Worm (Caenorhabditis elegans) whole organism, L2 larva: Measurements from ENCODE around the gene F22E5.23.
A peak's percentile ranks its signal among the peaks of the same experiment; 100 is the strongest.
"Not testable (repeated sequence)": the region's sequence is repeated elsewhere in the genome, so short reads cannot be mapped to it uniquely, and the experiment has no call there.

Source experiments
- C34F6.9 ChIP-seq: fragments of 150-350 bp; optimal IDR thresholded peaks from 2 replicates; lab custom pipeline; 2014; ENCODE audit warnings: missing biosample characterization, missing genetic modification characterization
- F13H6.1 ChIP-seq: sonication (generic microtip); optimal IDR thresholded peaks from 2 replicates; lab custom pipeline; 2016; ENCODE audit warnings: missing genetic modification characterization, missing compliant biosample characterization
- R02D3.7 ChIP-seq: fragments of 150-350 bp; optimal IDR thresholded peaks from 2 replicates; lab custom pipeline; 2014; ENCODE audit warnings: missing biosample characterization, missing genetic modification characterization
- ZK546.5 ChIP-seq: sonication (generic microtip); optimal IDR thresholded peaks from 2 replicates; lab custom pipeline; 2017; ENCODE audit warnings: missing biosample characterization, missing genetic modification characterization
- alr-1 ChIP-seq: fragments of 150-350 bp; optimal IDR thresholded peaks from 2 replicates; lab custom pipeline; 2014; ENCODE audit warnings: missing biosample characterization, missing genetic modification characterization
- ama-1 ChIP-seq: fragments of 150-350 bp; optimal IDR thresholded peaks from 2 replicates; lab custom pipeline; 2018; ENCODE audit warnings: inconsistent platforms
- blmp-1 ChIP-seq: sonication (generic microtip); optimal IDR thresholded peaks from 2 replicates; lab custom pipeline; 2017; ENCODE audit warnings: missing genetic modification characterization, mild to moderate bottlenecking, missing compliant biosample characterization, antibody characterized with exemption, moderate library complexity; ENCODE audit not compliant: insufficient read depth
- ceh-16 ChIP-seq: fragments of 150-350 bp; optimal IDR thresholded peaks from 2 replicates; lab custom pipeline; 2014; ENCODE audit warnings: missing biosample characterization, missing genetic modification characterization
- ceh-82 ChIP-seq: fragments of 150-350 bp; optimal IDR thresholded peaks from 2 replicates; lab custom pipeline; 2014; ENCODE audit warnings: missing biosample characterization, missing genetic modification characterization
- dmd-4 ChIP-seq: sonication (generic microtip); optimal IDR thresholded peaks from 2 replicates; lab custom pipeline; 2017; ENCODE audit warnings: missing biosample characterization, missing genetic modification characterization
- egl-27 ChIP-seq: sonication (generic microtip); optimal IDR thresholded peaks from 3 replicates; lab custom pipeline; 2017; ENCODE audit warnings: missing biosample characterization, missing genetic modification reagents, missing genetic modification characterization
- elt-1 ChIP-seq: fragments of 150-350 bp; optimal IDR thresholded peaks from 2 replicates; lab custom pipeline; 2014; ENCODE audit warnings: missing biosample characterization, missing genetic modification characterization
- elt-3 ChIP-seq: sonication (generic microtip); optimal IDR thresholded peaks from 2 replicates; lab custom pipeline; 2017; ENCODE audit warnings: missing biosample characterization, missing genetic modification characterization
- fos-1 ChIP-seq: fragments of 150-350 bp; optimal IDR thresholded peaks from 2 replicates; lab custom pipeline; 2014; ENCODE audit warnings: missing biosample characterization, missing genetic modification characterization
- lin-13 ChIP-seq: fragments of 150-350 bp; optimal IDR thresholded peaks from 2 replicates; lab custom pipeline; 2014; ENCODE audit warnings: missing biosample characterization, missing genetic modification reagents, missing genetic modification characterization
- lin-39 ChIP-seq: fragments of 150-350 bp; optimal IDR thresholded peaks from 2 replicates; lab custom pipeline; 2014; ENCODE audit warnings: missing biosample characterization, missing genetic modification reagents, missing genetic modification characterization
- lsy-2 ChIP-seq, 2 experiments: fragments of 150-350 bp in 1 of 2; sonication (generic microtip) in 1 of 2; optimal IDR thresholded peaks; 2 replicates each; lab custom pipeline; 2014 to 2017; ENCODE audit warnings: missing biosample characterization in 2 of 2, missing genetic modification characterization in 2 of 2
- mab-5 ChIP-seq: fragments of 150-350 bp; optimal IDR thresholded peaks from 2 replicates; lab custom pipeline; 2014; ENCODE audit warnings: missing biosample characterization, missing genetic modification characterization
- mdl-1 ChIP-seq, 2 experiments: fragments of 150-350 bp in 1 of 2; sonication (generic microtip) in 1 of 2; optimal IDR thresholded peaks; 2 replicates each; lab custom pipeline; 2017; ENCODE audit warnings: missing biosample characterization in 2 of 2, missing genetic modification characterization in 2 of 2
- nhr-10 ChIP-seq: sonication (generic microtip); optimal IDR thresholded peaks from 2 replicates; lab custom pipeline; 2017; ENCODE audit warnings: missing biosample characterization, missing genetic modification characterization
- nhr-129 ChIP-seq: fragments of 150-350 bp; optimal IDR thresholded peaks from 2 replicates; lab custom pipeline; 2014; ENCODE audit warnings: missing biosample characterization, missing genetic modification characterization
- nhr-23 ChIP-seq: fragments of 150-350 bp; optimal IDR thresholded peaks from 2 replicates; lab custom pipeline; 2014; ENCODE audit warnings: missing biosample characterization, missing genetic modification reagents, missing genetic modification characterization
- nhr-237 ChIP-seq: fragments of 150-350 bp; optimal IDR thresholded peaks from 2 replicates; lab custom pipeline; 2014; ENCODE audit warnings: missing biosample characterization, missing genetic modification characterization
- nhr-25 ChIP-seq: fragments of 150-350 bp; sonication (generic microtip); optimal IDR thresholded peaks from 3 replicates; lab custom pipeline; 2014; ENCODE audit warnings: missing biosample characterization, missing genetic modification characterization
- sem-4 ChIP-seq: fragments of 150-350 bp; optimal IDR thresholded peaks from 2 replicates; lab custom pipeline; 2014; ENCODE audit warnings: missing biosample characterization, missing genetic modification reagents, missing genetic modification characterization
- skn-1 ChIP-seq: sonication (generic microtip); optimal IDR thresholded peaks from 2 replicates; lab custom pipeline; 2017; ENCODE audit warnings: missing biosample characterization, missing genetic modification characterization
- sma-9 ChIP-seq, 2 experiments: fragments of 150-350 bp in 1 of 2; sonication (generic microtip) in 1 of 2; optimal IDR thresholded peaks; 2 replicates each; lab custom pipeline; 2014 to 2016; ENCODE audit warnings: missing genetic modification characterization in 2 of 2, mild to moderate bottlenecking in 1 of 2, missing biosample characterization in 1 of 2, missing compliant biosample characterization in 1 of 2, missing genetic modification reagents in 1 of 2, moderate library complexity in 1 of 2
- snpc-4 ChIP-seq: fragments of 150-350 bp; optimal IDR thresholded peaks from 2 replicates; lab custom pipeline; 2014; ENCODE audit warnings: missing biosample characterization, missing genetic modification characterization
- unc-39 ChIP-seq: fragments of 150-350 bp; optimal IDR thresholded peaks from 2 replicates; lab custom pipeline; 2014; ENCODE audit warnings: missing biosample characterization, missing genetic modification characterization
- unc-55 ChIP-seq: fragments of 150-350 bp; sonication (generic microtip); optimal IDR thresholded peaks from 3 replicates; lab custom pipeline; 2014; ENCODE audit warnings: missing biosample characterization, missing genetic modification reagents, missing genetic modification characterization
- ztf-1 ChIP-seq: fragments of 200-800 bp; sonication (Bioruptor generic); conservative IDR thresholded peaks from 2 replicates; pipeline ENCODE4 v1.3.6; 2022; ENCODE audit warnings: missing genetic modification characterization, missing compliant biosample characterization
- ztf-4 ChIP-seq: fragments of 150-350 bp; optimal IDR thresholded peaks from 2 replicates; lab custom pipeline; 2014; ENCODE audit warnings: missing biosample characterization, missing genetic modification characterization

Gene F22E5.23

DNA sequence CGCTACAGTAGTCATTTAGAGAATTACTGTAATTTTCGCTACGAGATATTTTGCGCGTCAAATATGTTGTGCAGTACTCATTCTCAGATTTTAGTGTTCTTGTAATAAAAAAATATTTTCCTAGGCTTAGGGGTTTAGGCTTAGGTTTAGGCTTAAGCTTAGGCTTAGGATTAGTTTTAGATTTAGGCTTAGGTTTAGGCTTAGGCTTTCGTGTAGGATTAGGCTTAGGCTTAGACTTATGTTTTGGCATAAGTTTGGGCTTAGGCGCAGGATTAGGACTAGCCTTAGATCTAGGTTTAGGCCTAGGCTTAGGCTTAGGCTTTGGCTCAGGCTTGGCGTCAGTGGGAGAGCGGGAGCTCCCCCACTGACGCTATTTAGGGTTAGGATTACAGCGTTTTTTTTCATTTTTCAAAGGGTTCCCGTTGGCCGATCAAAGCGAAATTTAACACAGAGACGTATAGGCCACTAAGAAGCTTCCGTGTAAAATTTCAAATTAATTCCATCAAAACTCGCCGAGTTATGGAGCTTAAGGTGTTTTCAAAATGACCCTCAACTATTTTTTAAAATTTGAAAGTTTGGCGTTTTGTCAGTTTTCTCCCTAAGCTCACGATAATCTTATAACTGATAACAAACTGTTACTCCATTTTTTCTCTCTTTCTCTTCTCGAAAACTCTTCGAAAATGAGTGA, 1.5 kb upstream of the F22E5.23 start, which contains the start of gene F22E5.8:
Gene F22E5.8, plus strand, starts transcription at position 638 of the 688 bp plus-strand sequence.
- TF ChIP-seq elt-1; nhr-23 (tag; lab: Kevin White, UChicago); ztf-1 (GFP tag; lab: Robert Waterston, UW): not testable (repeated sequence)

- no peak for TF ChIP-seq ceh-16 (tag; lab: Kevin White, UChicago)
- TF ChIP-seq C34F6.9 (tag; lab: Kevin White, UChicago) = no peak
- TF ChIP-seq lin-13 (GFP tag; lab: Kevin White, UChicago) = no peak
- TF ChIP-seq elt-3 = no peak
- no peak for TF ChIP-seq ama-1 (lab: Kevin White, UChicago)
- no peak for TF ChIP-seq mab-5 (tag; lab: Kevin White, UChicago)
- no peak for TF ChIP-seq nhr-129
- no peak for TF ChIP-seq elt-1
- TF ChIP-seq mdl-1 (tag; optimal IDR thresholded peaks at IDR 0.05; lab: Kevin White, UChicago) = no peak
- no peak for TF ChIP-seq nhr-237
- TF ChIP-seq ZK546.5 (tag; lab: Kevin White, UChicago) = no peak
- TF ChIP-seq lsy-2 (tag; optimal IDR thresholded peaks at IDR 0.05; lab: Kevin White, UChicago) = no peak
These were observed 695 bp downstream of the F22E5.23 start, which contains the start of gene F22E5.7 for ce11 chrII:2641777-2642176. Gene F22E5.7 (plus strand): TSS chrII:2642077.

DNA sequence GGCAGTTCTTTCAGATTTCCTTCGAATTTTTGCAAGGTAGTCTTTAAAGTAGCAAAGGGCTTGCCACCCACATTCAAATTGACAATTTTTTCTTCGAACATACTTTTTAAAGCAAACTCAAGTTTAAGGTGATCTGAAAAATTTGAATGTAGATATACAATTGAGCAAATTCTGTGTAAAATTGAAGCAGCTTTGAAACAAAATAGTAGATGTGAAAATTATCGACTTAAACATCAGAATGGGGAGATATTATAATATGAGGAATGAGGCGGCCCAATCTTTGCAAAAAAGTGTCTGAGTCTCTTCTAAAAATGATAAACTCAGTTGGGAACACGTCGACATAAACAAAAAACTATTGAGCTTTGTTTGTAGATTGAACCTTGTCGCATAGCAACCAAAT, 3.4 kb downstream of the F22E5.23 start, which contains the start of gene F22E5.11:
Gene F22E5.11, minus strand, starts transcription at position 101 of the 400 bp plus-strand sequence.
- no peak for TF ChIP-seq nhr-25
- TF ChIP-seq nhr-10 (tag; lab: Kevin White, UChicago) = no peak
- TF ChIP-seq sem-4 (tag; lab: Kevin White, UChicago) = no peak
- no peak for TF ChIP-seq dmd-4 (tag; lab: Kevin White, UChicago)
- no peak for TF ChIP-seq skn-1 (tag; lab: Kevin White, UChicago)
- TF ChIP-seq lin-39 = no peak
- no peak for TF ChIP-seq alr-1
- TF ChIP-seq sma-9 (GFP tag; optimal IDR thresholded peaks at IDR 0.05; lab: Kevin White, UChicago) = no peak
- no peak for TF ChIP-seq sma-9 (tag; optimal IDR thresholded peaks at IDR 0.05; lab: Kevin White, UChicago)
- no peak for TF ChIP-seq ceh-82 (tag; lab: Kevin White, UChicago)
- no peak for TF ChIP-seq lin-13 (GFP tag; lab: Kevin White, UChicago)
- TF ChIP-seq egl-27 = no peak

- not testable (repeated sequence) for TF ChIP-seq R02D3.7 (tag; lab: Kevin White, UChicago); sem-4 (tag; lab: Kevin White, UChicago); lin-13 (GFP tag; lab: Kevin White, UChicago)
- TF ChIP-seq, all 48 proteins: peak for 0; not testable (repeated sequence) for 48
These were observed 5.7 kb downstream of the F22E5.23 start, which contains the start of gene F22E5.12 for ce11 chrII:2646756-2647155. Gene F22E5.12 (minus strand): TSS chrII:2646856.

- TF ChIP-seq snpc-4 (tag; lab: Kevin White, UChicago) (peak; percentile 16), nhr-23 (tag; lab: Kevin White, UChicago) (no peak), nhr-25 (no peak), nhr-129 (peak; percentile 29), unc-55 (peak; percentile 61), fos-1 (no peak), F13H6.1 (tag; lab: Kevin White, UChicago) (peak; percentile 61), blmp-1 (tag; lab: Kevin White, UChicago) (no peak), ama-1 (lab: Kevin White, UChicago) (no peak), sem-4 (tag; lab: Kevin White, UChicago) (peak; percentile 13), C34F6.9 (tag; lab: Kevin White, UChicago) (peak; percentile 81), lsy-2 (tag; optimal IDR thresholded peaks at IDR 0.05; lab: Kevin White, UChicago) (peak in 1 of 2 experiments; percentile 65), lin-13 (GFP tag; lab: Kevin White, UChicago) (peak; percentile 17)
These were observed 7.9 kb downstream of the F22E5.23 start for ce11 chrII:2649015-2649414.

DNA sequence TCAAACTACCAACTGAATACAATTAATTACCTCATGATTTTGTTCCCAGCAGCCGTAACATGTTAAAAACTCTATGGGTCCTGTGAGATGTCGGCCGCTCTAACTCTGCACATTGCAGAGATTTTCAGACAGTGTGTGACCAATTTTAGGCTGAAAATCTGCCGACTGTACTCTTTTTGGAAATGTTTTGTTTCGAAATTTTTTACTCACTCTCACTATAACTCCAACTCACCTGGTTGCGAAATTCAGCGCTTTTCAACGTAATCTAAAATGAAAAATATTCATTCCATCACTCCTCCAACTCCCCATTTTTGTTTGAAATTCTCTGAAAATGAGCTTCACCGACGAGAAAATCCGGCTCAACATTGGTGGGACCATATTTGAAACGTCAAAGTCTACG, 8.5 kb downstream of the F22E5.23 start, which contains the start of the genes F22E5.13 and F22E5.6:
Gene F22E5.13, minus strand, starts transcription at position 101 of the 400 bp plus-strand sequence.
Gene F22E5.6, plus strand, starts transcription at position 297 of the 400 bp plus-strand sequence.
- TF ChIP-seq lin-13 (GFP tag; lab: Kevin White, UChicago) = no peak
- TF ChIP-seq ztf-4 = no peak
- no peak for TF ChIP-seq R02D3.7 (tag; lab: Kevin White, UChicago)
- TF ChIP-seq ztf-1 (GFP tag; lab: Robert Waterston, UW) = no peak
- no peak for TF ChIP-seq unc-55
- no peak for TF ChIP-seq alr-1
- TF ChIP-seq nhr-25 = no peak
- no peak for TF ChIP-seq mdl-1 (tag; optimal IDR thresholded peaks at IDR 0.05; lab: Kevin White, UChicago)
- TF ChIP-seq snpc-4 (tag; lab: Kevin White, UChicago) = no peak
- TF ChIP-seq unc-39 (tag; lab: Kevin White, UChicago) = no peak
- no peak for TF ChIP-seq lin-39
- no peak for TF ChIP-seq nhr-23 (tag; lab: Kevin White, UChicago)
- TF ChIP-seq elt-1 = no peak
- TF ChIP-seq C34F6.9 (tag; lab: Kevin White, UChicago) = no peak
